Worm (Caenorhabditis elegans): ENCODE data around the gene C48B4.3.

DNA sequence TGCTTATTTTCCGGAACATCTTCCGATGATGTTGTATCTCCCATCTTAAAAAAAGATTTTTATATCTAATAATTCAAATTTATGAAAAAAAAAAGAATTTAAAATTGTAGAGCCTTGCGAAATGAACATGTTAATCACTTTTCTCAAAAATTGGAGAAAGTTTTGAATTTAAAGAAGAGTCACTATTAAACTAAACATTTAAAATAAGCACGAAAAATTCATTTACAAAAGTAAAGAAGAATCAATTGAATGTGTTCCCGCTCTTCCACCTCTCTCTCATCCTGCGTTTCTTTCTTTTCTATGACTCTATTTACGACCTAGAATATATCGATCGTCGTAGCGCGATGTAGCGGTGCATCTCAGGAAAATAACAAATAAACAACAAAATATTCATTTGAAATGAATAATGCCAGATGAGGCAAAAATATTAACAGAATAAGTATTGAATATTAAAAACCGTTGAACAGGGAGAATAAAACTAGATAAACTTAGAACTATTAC lies 43.5 kb downstream of the C48B4.3 start, which contains the start of gene ZK1098.3:
- TF ChIP-seq nhr-77 (tag; optimal IDR thresholded peaks at IDR 0.05) (no peak), nhr-25 (tag; optimal IDR thresholded peaks at IDR 0.05) (no peak), C34F6.9 (tag; optimal IDR thresholded peaks at IDR 0.05) (peak; percentile 65), ama-1 (optimal IDR thresholded peaks at IDR 0.05) (no peak), unc-39 (tag; optimal IDR thresholded peaks at IDR 0.05) (no peak), nhr-237 (tag; optimal IDR thresholded peaks at IDR 0.05) (no peak), lin-11 (tag; optimal IDR thresholded peaks at IDR 0.05) (no peak)
